Worm (Caenorhabditis elegans) whole organism, L3 larva: ENCODE results near the gene hil-6.

Experiments used
- tbx-2 ChIP-seq: sonication (generic microtip); optimal IDR thresholded peaks from 2 replicates; lab custom pipeline; 2016; ENCODE audit warnings: mild to moderate bottlenecking, missing genetic modification characterization, missing compliant biosample characterization
- unc-39 ChIP-seq: sonication (generic microtip); optimal IDR thresholded peaks from 4 replicates; lab custom pipeline; 2017; ENCODE audit warnings: missing biosample characterization, missing genetic modification characterization

DNA sequence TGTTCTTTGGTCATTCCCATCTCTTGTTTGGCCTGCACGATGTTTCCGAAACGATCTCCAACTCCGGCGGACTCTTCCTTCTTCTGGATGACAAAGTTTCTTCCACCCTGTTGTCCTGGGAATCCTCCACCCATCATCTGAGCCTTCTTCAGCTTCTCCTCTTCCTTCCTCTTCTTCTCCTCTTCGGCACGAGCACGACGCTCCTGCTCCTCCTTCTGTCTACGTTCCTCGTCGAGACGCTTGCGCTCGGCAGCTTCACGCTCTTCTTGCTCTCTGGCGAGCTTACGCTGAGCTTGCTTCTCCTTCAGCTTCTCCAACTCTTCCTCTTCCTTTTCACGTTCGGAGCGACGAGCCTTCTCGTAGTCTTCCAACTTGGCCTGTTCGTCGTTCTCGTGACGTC is 40.0 kb downstream of the hil-6 start:
- TF ChIP-seq tbx-2 (no peak), unc-39 (tag; lab: Kevin White, UChicago) (no peak)
